Fruit fly (Drosophila melanogaster): ENCODE data around the gene CG34238.

CG34238 gene

dm6 chr3L:10658362-10659127 lies 32.2 kb downstream of the CG34238 start:
- no peak for TF ChIP-seq D1 (tag; optimal IDR thresholded peaks at IDR 0.05)
- no peak for TF ChIP-seq CG13204 (GFP tag; optimal IDR thresholded peaks at IDR 0.05)
- TF ChIP-seq CG32121 (GFP tag; IDR thresholded peaks at IDR 0.05): no peak
- no peak for TF ChIP-seq fd96Ca (GFP tag; IDR thresholded peaks at IDR 0.05)
- no peak for TF ChIP-seq CG10348 (GFP tag; IDR thresholded peaks at IDR 0.05)
- no peak for TF ChIP-seq Pif1B (GFP tag; optimal IDR thresholded peaks at IDR 0.05)
- TF ChIP-seq rn (GFP tag; IDR thresholded peaks at IDR 0.05): no peak
- TF ChIP-seq Ets98B (GFP tag; IDR thresholded peaks at IDR 0.05): no peak
- no peak for TF ChIP-seq Pif1A (GFP tag; optimal IDR thresholded peaks at IDR 0.05)
- no peak for TF ChIP-seq CG14655 (GFP tag; optimal IDR thresholded peaks at IDR 0.05)
- TF ChIP-seq Snoo (tag; optimal IDR thresholded peaks at IDR 0.05): no peak

- TF ChIP-seq CG34367 (tag; optimal IDR thresholded peaks at IDR 0.05) (no peak), rn (GFP tag; IDR thresholded peaks at IDR 0.05) (no peak), CG4496 (GFP tag; IDR thresholded peaks at IDR 0.05) (no peak), Pif1A (GFP tag; optimal IDR thresholded peaks at IDR 0.05) (no peak), CG8301 (tag; optimal IDR thresholded peaks at IDR 0.05) (no peak), CG15710 (tag; optimal IDR thresholded peaks at IDR 0.05) (no peak), CG13204 (GFP tag; optimal IDR thresholded peaks at IDR 0.05) (no peak), CG32121 (GFP tag; IDR thresholded peaks at IDR 0.05) (no peak), Snoo (tag; optimal IDR thresholded peaks at IDR 0.05) (no peak), Pif1B (GFP tag; optimal IDR thresholded peaks at IDR 0.05) (no peak), CG10348 (GFP tag; IDR thresholded peaks at IDR 0.05) (no peak), Ets98B (GFP tag; IDR thresholded peaks at IDR 0.05) (no peak), CG17806 (tag; optimal IDR thresholded peaks at IDR 0.05) (no peak), D1 (tag; optimal IDR thresholded peaks at IDR 0.05) (no peak)
These were observed 33.2 kb downstream of the CG34238 start for dm6 chr3L:10659524-10659923.

dm6 chr3L:10659993-10660743 lies 33.9 kb downstream of the CG34238 start:
- TF ChIP-seq CG8159 (tag; optimal IDR thresholded peaks at IDR 0.05) (peak; percentile 10), CG34367 (tag; optimal IDR thresholded peaks at IDR 0.05) (peak; percentile 12), Snoo (tag; optimal IDR thresholded peaks at IDR 0.05) (no peak)

dm6 chr3L:10660744-10661589 lies 34.7 kb downstream of the CG34238 start, which contains the start of the genes CG32066 and CG8003:
TSS of gene CG32066 (minus strand) at chr3L:10661013.
TSS of gene CG8003 (plus strand) at chr3L:10661475.
- TF ChIP-seq CG15710 (tag; optimal IDR thresholded peaks at IDR 0.05) (peak; percentile 36), EcR (GFP tag; optimal IDR thresholded peaks at IDR 0.05) (peak; percentile 45), CG8301 (tag; optimal IDR thresholded peaks at IDR 0.05) (peak; percentile 9), CG13204 (GFP tag; optimal IDR thresholded peaks at IDR 0.05) (no peak), Ets98B (GFP tag; IDR thresholded peaks at IDR 0.05) (peak; percentile 23; the same call in 1 of the 2 replicates), rn (GFP tag; IDR thresholded peaks at IDR 0.05) (no peak), fd96Ca (GFP tag; IDR thresholded peaks at IDR 0.05) (peak; percentile 13; the same call in 1 of the 3 replicates), CG4496 (GFP tag; IDR thresholded peaks at IDR 0.05) (peak; percentile 31; the same call in 2 of the 3 replicates), Pif1B (GFP tag; optimal IDR thresholded peaks at IDR 0.05) (peak; percentile 19), CG8159 (tag; optimal IDR thresholded peaks at IDR 0.05) (no peak), CG34367 (tag; optimal IDR thresholded peaks at IDR 0.05) (no peak), CG12605 (GFP tag; IDR thresholded peaks at IDR 0.05) (no peak), D1 (tag; optimal IDR thresholded peaks at IDR 0.05) (peak; percentile 62), CG17806 (tag; optimal IDR thresholded peaks at IDR 0.05) (no peak), Pif1A (GFP tag; optimal IDR thresholded peaks at IDR 0.05) (peak; percentile 42), Snoo (tag; optimal IDR thresholded peaks at IDR 0.05) (no peak), CG32121 (GFP tag; IDR thresholded peaks at IDR 0.05) (peak; percentile 49; the same call in 1 of the 2 replicates), gl (tag; optimal IDR thresholded peaks at IDR 0.05) (no peak), CG9948 (tag; optimal IDR thresholded peaks at IDR 0.05) (no peak), CG14655 (GFP tag; optimal IDR thresholded peaks at IDR 0.05) (no peak), CG10348 (GFP tag; IDR thresholded peaks at IDR 0.05) (no peak)

dm6 chr3L:10663190-10663763 lies 37.0 kb downstream of the CG34238 start, which contains the start of gene Adi1:
TSS of gene Adi1 (plus strand) at chr3L:10663376.
- TF ChIP-seq Pif1A (GFP tag; optimal IDR thresholded peaks at IDR 0.05) (no peak), CG8159 (tag; optimal IDR thresholded peaks at IDR 0.05) (no peak), D1 (tag; optimal IDR thresholded peaks at IDR 0.05) (no peak), CG12605 (GFP tag; IDR thresholded peaks at IDR 0.05) (no peak), EcR (GFP tag; optimal IDR thresholded peaks at IDR 0.05) (peak; percentile 22), CG13204 (GFP tag; optimal IDR thresholded peaks at IDR 0.05) (no peak), CG9948 (tag; optimal IDR thresholded peaks at IDR 0.05) (no peak), CG14655 (GFP tag; optimal IDR thresholded peaks at IDR 0.05) (no peak), gl (tag; optimal IDR thresholded peaks at IDR 0.05) (no peak)
